Fruit fly (Drosophila melanogaster): Measurements from ENCODE around the gene Uros2.

- TF ChIP-seq Hr83 (GFP tag; optimal IDR thresholded peaks at IDR 0.05; ENCODE audit: poor library complexity, severe bottlenecking) = no peak
- no peak for TF ChIP-seq ey (GFP tag; optimal IDR thresholded peaks at IDR 0.05)
- TF ChIP-seq pan (optimal IDR thresholded peaks at IDR 0.05) = no peak
- no peak for TF ChIP-seq CrebA (GFP tag; optimal IDR thresholded peaks at IDR 0.05; ENCODE audit: borderline replicate concordance)
- no peak for TF ChIP-seq dsf (GFP tag; optimal IDR thresholded peaks at IDR 0.05; ENCODE audit: borderline replicate concordance)
Observed at dm6 chr3R:15804678-15805077, 16.4 kb downstream of the Uros2 start.
